Worm (Caenorhabditis elegans) whole organism, mixed stage, embryonic: Measurements from ENCODE around the gene M05D6.3.

Source experiments
- M03D4.4 ChIP-seq: sonication (generic microtip); optimal IDR thresholded peaks from 2 replicates; lab custom pipeline; 2017; ENCODE audit warnings: mild to moderate bottlenecking, missing genetic modification characterization, missing compliant biosample characterization
- blmp-1 ChIP-seq: fragments of 150-350 bp; optimal IDR thresholded peaks from 2 replicates; lab custom pipeline; 2014; ENCODE audit warnings: missing biosample characterization, missing genetic modification characterization
- ceh-43 ChIP-seq: fragments of 200-800 bp; sonication (Bioruptor generic); optimal IDR thresholded peaks from 2 replicates; lab custom pipeline; 2018; ENCODE audit warnings: mild to moderate bottlenecking, missing genetic modification characterization, moderate library complexity, missing compliant biosample characterization
- ces-1 ChIP-seq: fragments of 150-350 bp; optimal IDR thresholded peaks from 2 replicates; lab custom pipeline; 2014; ENCODE audit warnings: missing biosample characterization, missing genetic modification reagents, missing genetic modification characterization
- drap-1 ChIP-seq: fragments of 200-800 bp; sonication (Bioruptor generic); optimal IDR thresholded peaks from 3 replicates; lab custom pipeline; 2018; ENCODE audit warnings: mild to moderate bottlenecking, missing genetic modification characterization, missing compliant biosample characterization
- elt-1 ChIP-seq: sonication (generic microtip); optimal IDR thresholded peaks from 2 replicates; lab custom pipeline; 2017; ENCODE audit warnings: missing genetic modification characterization, mild to moderate bottlenecking, missing compliant biosample characterization, antibody characterized with exemption, moderate library complexity, borderline replicate concordance; ENCODE audit not compliant: insufficient read depth
- elt-3 ChIP-seq: fragments of 150-350 bp; optimal IDR thresholded peaks from 2 replicates; lab custom pipeline; 2014; ENCODE audit warnings: missing biosample characterization, missing genetic modification characterization
- flh-1 ChIP-seq: fragments of 200-800 bp; sonication (Bioruptor generic); optimal IDR thresholded peaks from 2 replicates; lab custom pipeline; 2018; ENCODE audit warnings: mild to moderate bottlenecking, missing genetic modification characterization, moderate library complexity, missing compliant biosample characterization
- ham-2 ChIP-seq: fragments of 200-800 bp; sonication (Bioruptor generic); optimal IDR thresholded peaks from 2 replicates; lab custom pipeline; 2018; ENCODE audit warnings: mild to moderate bottlenecking, missing genetic modification characterization, missing compliant biosample characterization
- hlh-1 ChIP-seq: fragments of 150-350 bp; optimal IDR thresholded peaks from 2 replicates; lab custom pipeline; 2014; ENCODE audit warnings: missing biosample characterization, missing genetic modification reagents, missing genetic modification characterization
- lin-13 ChIP-seq: fragments of 150-350 bp; optimal IDR thresholded peaks from 2 replicates; lab custom pipeline; 2014; ENCODE audit warnings: missing biosample characterization, missing genetic modification characterization
- lsy-2 ChIP-seq: fragments of 150-350 bp; optimal IDR thresholded peaks from 2 replicates; lab custom pipeline; 2014; ENCODE audit warnings: missing biosample characterization, missing genetic modification characterization
- mab-5 ChIP-seq: fragments of 150-350 bp; optimal IDR thresholded peaks from 2 replicates; lab custom pipeline; 2014; ENCODE audit warnings: missing biosample characterization, missing genetic modification characterization
- mep-1 ChIP-seq: fragments of 150-350 bp; optimal IDR thresholded peaks from 2 replicates; lab custom pipeline; 2017; ENCODE audit warnings: missing biosample characterization, missing genetic modification reagents, missing genetic modification characterization, inconsistent platforms
- nhr-12 ChIP-seq: fragments of 150-350 bp; optimal IDR thresholded peaks from 2 replicates; lab custom pipeline; 2014; ENCODE audit warnings: missing biosample characterization, missing genetic modification characterization
- nhr-2 ChIP-seq: fragments of 150-350 bp; optimal IDR thresholded peaks from 2 replicates; lab custom pipeline; 2014; ENCODE audit warnings: missing biosample characterization, missing genetic modification characterization
- nhr-237 ChIP-seq: fragments of 150-350 bp; optimal IDR thresholded peaks from 2 replicates; lab custom pipeline; 2014; ENCODE audit warnings: missing biosample characterization, missing genetic modification characterization
- nhr-28 ChIP-seq: fragments of 150-350 bp; optimal IDR thresholded peaks from 2 replicates; lab custom pipeline; 2014; ENCODE audit warnings: missing biosample characterization, missing genetic modification characterization
- nhr-76 ChIP-seq: sonication (generic microtip); optimal IDR thresholded peaks from 2 replicates; lab custom pipeline; 2017; ENCODE audit warnings: missing biosample characterization, missing genetic modification characterization
- pha-4 ChIP-seq: fragments of 150-350 bp; optimal IDR thresholded peaks from 2 replicates; lab custom pipeline; 2018; ENCODE audit warnings: missing biosample characterization, missing genetic modification reagents, missing genetic modification characterization
- sptf-1 ChIP-seq: sonication (generic microtip); optimal IDR thresholded peaks from 2 replicates; lab custom pipeline; 2017; ENCODE audit warnings: mild to moderate bottlenecking, missing genetic modification characterization, moderate library complexity, missing compliant biosample characterization
- tbx-8 ChIP-seq: fragments of 200-800 bp; sonication (Bioruptor generic); optimal IDR thresholded peaks from 2 replicates; lab custom pipeline; 2018; ENCODE audit warnings: mild to moderate bottlenecking, missing genetic modification characterization, moderate library complexity, missing compliant biosample characterization
- unc-120 ChIP-seq: sonication (generic microtip); optimal IDR thresholded peaks from 2 replicates; lab custom pipeline; 2017; ENCODE audit warnings: missing genetic modification characterization, missing compliant biosample characterization; ENCODE audit not compliant: poor library complexity, severe bottlenecking
- unc-62 ChIP-seq: fragments of 150-350 bp; optimal IDR thresholded peaks from 2 replicates; lab custom pipeline; 2014; ENCODE audit warnings: missing biosample characterization, missing genetic modification reagents, missing genetic modification characterization
- zip-8 ChIP-seq: fragments of 150-350 bp; optimal IDR thresholded peaks from 2 replicates; lab custom pipeline; 2014; ENCODE audit warnings: missing biosample characterization, missing genetic modification characterization
- ztf-11 ChIP-seq: fragments of 150-350 bp; optimal IDR thresholded peaks from 2 replicates; lab custom pipeline; 2014; ENCODE audit warnings: missing biosample characterization, missing genetic modification characterization

M05D6.3 gene

DNA sequence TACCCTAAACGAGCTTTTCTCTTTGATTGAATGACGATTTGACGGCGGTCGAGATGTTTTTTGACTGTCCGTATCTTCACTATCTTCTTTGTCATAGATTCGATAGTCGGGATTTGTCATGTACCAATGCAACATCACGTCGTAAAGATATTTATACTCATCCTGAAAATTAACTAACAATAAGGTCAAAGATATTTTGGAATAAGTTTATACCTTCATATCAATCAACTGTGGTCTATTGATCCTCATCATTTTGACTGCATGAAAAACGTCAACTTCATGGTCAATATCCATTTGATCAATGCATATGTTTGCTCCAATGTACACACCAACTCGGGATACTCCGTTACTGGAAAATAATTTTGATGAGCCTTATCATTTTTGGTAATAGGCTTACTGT lies 12.6 kb downstream of the M05D6.3 start:
- no peak for TF ChIP-seq unc-62 (GFP tag; lab: Kevin White, UChicago)
- no peak for TF ChIP-seq lin-13
- no peak for TF ChIP-seq ham-2 (GFP tag; lab: Kevin White, UChicago)
- no peak for TF ChIP-seq ces-1 (GFP tag; lab: Kevin White, UChicago)
- no peak for TF ChIP-seq M03D4.4
- no peak for TF ChIP-seq nhr-12 (tag; lab: Kevin White, UChicago)
- no peak for TF ChIP-seq blmp-1 (tag; lab: Kevin White, UChicago)
- no peak for TF ChIP-seq hlh-1 (tag; lab: Kevin White, UChicago)
- TF ChIP-seq, all 35 proteins: peak for 0

ce11 chrII:8494228-8494717 lies 18.7 kb downstream of the M05D6.3 start, which contains the start of gene M05D6.9:
Gene M05D6.9, plus strand, starts transcription at chrII:8494278.
- no peak for TF ChIP-seq mep-1 (tag; lab: Kevin White, UChicago)
- TF ChIP-seq nhr-12 (tag; lab: Kevin White, UChicago) = no peak
- no peak for TF ChIP-seq zip-8 (tag; lab: Kevin White, UChicago)
- no peak for TF ChIP-seq lsy-2 (tag; lab: Kevin White, UChicago)
- no peak for TF ChIP-seq hlh-1 (tag; lab: Kevin White, UChicago)
- no peak for TF ChIP-seq elt-3 (tag; lab: Kevin White, UChicago)
- no peak for TF ChIP-seq drap-1
- TF ChIP-seq nhr-2 = no peak
- TF ChIP-seq unc-120 (tag; lab: Kevin White, UChicago) = no peak
- TF ChIP-seq lin-13 = no peak

DNA sequence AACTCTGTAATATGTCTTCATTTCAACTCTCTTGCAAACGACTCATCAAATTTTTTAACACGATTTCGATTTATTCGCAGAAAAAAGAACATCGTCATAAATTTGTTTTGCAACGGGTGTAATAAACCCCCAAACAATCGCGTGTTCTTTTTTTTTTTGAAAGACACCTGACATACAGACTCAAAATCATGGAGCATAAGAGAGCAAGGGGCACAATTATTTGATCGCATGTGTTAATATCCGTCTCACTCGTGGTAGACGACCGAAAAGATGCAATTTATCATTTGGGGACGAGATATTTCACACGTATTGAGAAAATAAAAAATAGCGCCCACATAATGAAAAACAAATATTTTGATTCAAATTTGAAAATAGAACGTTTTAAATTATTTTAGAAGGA lies 20.6 kb downstream of the M05D6.3 start:
- TF ChIP-seq ceh-43 (GFP tag; lab: Kevin White, UChicago) (no peak), mab-5 (tag; lab: Kevin White, UChicago) (no peak), elt-1 (no peak), drap-1 (no peak), zip-8 (tag; lab: Kevin White, UChicago) (no peak), nhr-12 (tag; lab: Kevin White, UChicago) (no peak), ham-2 (GFP tag; lab: Kevin White, UChicago) (no peak), nhr-76 (tag; lab: Kevin White, UChicago) (no peak), ztf-11 (tag; lab: Kevin White, UChicago) (no peak), tbx-8 (GFP tag; lab: Kevin White, UChicago) (no peak), flh-1 (GFP tag; lab: Kevin White, UChicago) (no peak), blmp-1 (tag; lab: Kevin White, UChicago) (no peak), nhr-2 (no peak), lin-13 (no peak)

DNA sequence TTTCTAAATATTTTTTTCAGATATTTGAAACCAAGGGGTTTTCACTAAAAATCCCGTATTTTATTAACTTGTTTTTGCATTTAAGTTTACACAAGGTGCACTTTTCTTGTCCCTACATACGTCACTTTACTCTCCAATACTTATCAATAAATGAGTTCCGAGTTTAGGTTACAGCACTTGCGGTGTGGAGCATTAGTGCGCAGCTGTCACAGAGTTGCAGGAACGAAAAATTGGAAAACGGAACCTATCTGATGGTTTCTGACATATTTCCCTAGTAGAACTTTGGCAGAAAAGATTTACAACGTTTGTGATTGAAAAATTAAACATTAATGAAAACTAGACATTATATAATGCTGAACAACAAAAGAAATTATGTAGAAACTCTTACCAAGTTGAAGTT lies 22.6 kb downstream of the M05D6.3 start:
- peak; percentile 96 for TF ChIP-seq hlh-1 (tag; lab: Kevin White, UChicago)
- TF ChIP-seq tbx-8 (GFP tag; lab: Kevin White, UChicago) = no peak

- TF ChIP-seq M03D4.4 = peak; percentile 25
- no peak for TF ChIP-seq pha-4
- peak; percentile 95 for TF ChIP-seq unc-120 (tag; lab: Kevin White, UChicago)
- no peak for TF ChIP-seq ces-1 (GFP tag; lab: Kevin White, UChicago)
- TF ChIP-seq nhr-28 (tag; lab: Kevin White, UChicago) = no peak
- peak; percentile 100 for TF ChIP-seq hlh-1 (tag; lab: Kevin White, UChicago)
- peak; percentile 66 for TF ChIP-seq unc-62 (GFP tag; lab: Kevin White, UChicago)
These were observed 23.4 kb downstream of the M05D6.3 start for ce11 chrII:8499021-8499420.

ce11 chrII:8504074-8504724 lies 28.6 kb downstream of the M05D6.3 start:
- TF ChIP-seq lsy-2 (tag; lab: Kevin White, UChicago) (no peak), mep-1 (tag; lab: Kevin White, UChicago) (no peak), blmp-1 (tag; lab: Kevin White, UChicago) (no peak), sptf-1 (tag; lab: Kevin White, UChicago) (no peak), nhr-237 (tag; lab: Kevin White, UChicago) (no peak)
